Worm (Caenorhabditis elegans) whole organism, L1 larva: ENCODE measurements around the gene W06D11.3.

Experiments used
- fos-1 ChIP-seq: fragments of 150-350 bp; optimal IDR thresholded peaks from 2 replicates; lab custom pipeline; 2014; ENCODE audit warnings: missing biosample characterization, missing genetic modification characterization
- mep-1 ChIP-seq: fragments of 150-350 bp; optimal IDR thresholded peaks from 2 replicates; lab custom pipeline; 2014; ENCODE audit warnings: missing biosample characterization, missing genetic modification characterization
- nhr-76 ChIP-seq: sonication (generic microtip); optimal IDR thresholded peaks from 2 replicates; lab custom pipeline; 2017; ENCODE audit warnings: missing biosample characterization, missing genetic modification characterization
- zag-1 ChIP-seq: fragments of 150-350 bp; optimal IDR thresholded peaks from 2 replicates; lab custom pipeline; 2014; ENCODE audit warnings: missing biosample characterization, missing genetic modification characterization

DNA sequence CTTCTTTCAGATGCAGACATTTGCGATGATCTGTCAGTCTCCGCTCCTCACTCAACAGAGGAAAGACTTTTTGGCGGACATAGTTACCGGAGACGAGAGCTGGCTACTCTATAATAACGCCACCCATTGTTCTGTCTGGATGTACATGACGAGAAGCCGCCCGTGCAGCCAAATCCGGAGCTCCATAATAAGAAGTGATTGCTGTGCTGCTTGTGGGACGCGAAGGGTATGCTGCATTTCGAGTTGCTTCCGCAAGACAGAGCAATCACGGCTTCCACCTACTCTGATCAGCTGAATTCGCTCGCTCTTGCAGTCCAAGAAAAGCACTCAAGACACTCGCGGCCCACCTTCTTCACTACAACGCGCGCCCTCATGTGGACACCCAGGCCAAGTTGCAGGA is 15.3 kb downstream of the W06D11.3 start:
- TF ChIP-seq nhr-76 (tag; lab: Kevin White, UChicago) (no peak), fos-1 (no peak), mep-1 (tag; lab: Kevin White, UChicago) (no peak), zag-1 (tag; lab: Kevin White, UChicago) (no peak)
